Worm (Caenorhabditis elegans) whole organism, midembryonic: ENCODE data around the gene srx-65.

Experiments
- T22C8.4 ChIP-seq: fragments of 200-800 bp; sonication (Bioruptor generic); IDR thresholded peaks from 2 replicates; pipeline ENCODE4 v1.3.6; 2022; ENCODE audit warnings: missing genetic modification characterization, missing compliant biosample characterization
- cog-1 ChIP-seq: sonication (generic microtip); optimal IDR thresholded peaks from 2 replicates; lab custom pipeline; 2016; ENCODE audit warnings: missing genetic modification characterization, missing compliant biosample characterization
- med-1 ChIP-seq: sonication (generic microtip); optimal IDR thresholded peaks from 2 replicates; lab custom pipeline; 2017; ENCODE audit warnings: missing genetic modification characterization, mild to moderate bottlenecking, missing compliant biosample characterization, antibody characterized with exemption, missing genetic modification reagents; ENCODE audit not compliant: insufficient read depth
- ref-1 ChIP-seq: fragments of 200-800 bp; sonication (Bioruptor generic); conservative IDR thresholded peaks from 2 replicates; pipeline ENCODE4 v1.3.6; 2022; ENCODE audit warnings: missing genetic modification reagents, missing genetic modification characterization, missing compliant biosample characterization
- tab-1 ChIP-seq: fragments of 200-800 bp; sonication (Bioruptor generic); IDR thresholded peaks from 2 replicates; pipeline ENCODE4 v1.3.6; 2022; ENCODE audit warnings: missing genetic modification characterization, missing compliant biosample characterization
- ztf-23 ChIP-seq: fragments of 200-800 bp; sonication (Bioruptor generic); IDR thresholded peaks from 2 replicates; pipeline ENCODE4 v1.3.6; 2022; ENCODE audit warnings: missing genetic modification reagents, missing genetic modification characterization, missing compliant biosample characterization
- ztf-29 ChIP-seq: fragments of 200-800 bp; sonication (Bioruptor generic); IDR thresholded peaks from 2 replicates; pipeline ENCODE4 v1.3.6; 2022; ENCODE audit warnings: missing genetic modification reagents, missing genetic modification characterization, missing compliant biosample characterization

DNA sequence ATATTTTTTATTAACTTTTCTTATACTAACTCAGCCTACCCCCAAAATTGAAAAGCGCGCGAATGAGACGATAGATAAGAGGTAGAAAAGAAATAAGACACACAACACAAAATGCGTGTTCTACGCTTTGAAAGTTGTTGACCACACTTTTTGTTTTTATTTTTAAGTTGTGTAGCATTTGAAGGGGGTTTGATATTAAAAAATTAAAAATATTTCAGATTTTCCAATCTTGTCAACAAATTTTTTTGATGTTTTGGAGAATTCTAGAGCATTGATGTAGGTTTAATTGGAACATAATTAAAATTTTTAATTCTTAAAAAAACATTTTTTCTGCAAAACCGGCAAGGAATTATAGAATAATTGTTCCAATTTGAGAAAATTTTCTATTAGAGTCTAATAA, 39.5 kb downstream of the srx-65 start, which contains the start of gene cyp-34A6:
- no peak for TF ChIP-seq med-1
- TF ChIP-seq cog-1 (tag; lab: Kevin White, UChicago) = no peak
- no peak for TF ChIP-seq tab-1
- TF ChIP-seq ztf-23 (GFP tag; lab: Robert Waterston, UW) = no peak
- no peak for TF ChIP-seq ref-1 (GFP tag; lab: Robert Waterston, UW)
- no peak for TF ChIP-seq T22C8.4 (GFP tag; lab: Robert Waterston, UW)
- TF ChIP-seq ztf-29 (GFP tag; lab: Robert Waterston, UW) = no peak
